Worm (Caenorhabditis elegans): ENCODE data around the gene kvs-1.

kvs-1 gene

DNA sequence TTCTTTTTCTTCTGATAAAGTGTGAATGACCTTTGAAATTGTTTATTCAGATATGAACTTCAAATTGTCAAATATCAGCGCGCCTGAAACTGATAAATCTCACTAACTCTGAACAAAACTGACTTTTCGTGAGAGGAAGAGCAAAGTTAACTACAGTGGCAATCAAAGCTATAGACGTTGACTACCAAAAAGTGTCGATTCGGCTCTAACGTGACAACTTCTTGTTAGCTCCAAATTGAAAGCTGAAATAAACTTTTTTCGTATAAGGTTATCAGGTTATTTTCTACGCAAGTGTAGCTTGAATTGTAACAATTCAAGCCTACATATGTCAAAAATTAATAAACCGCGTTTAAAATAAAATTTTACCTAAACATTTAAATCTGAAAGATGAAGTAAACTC, 19.4 kb upstream of the kvs-1 start:
- TF ChIP-seq nhr-10 (tag; optimal IDR thresholded peaks at IDR 0.05) (no peak), gmeb-1 (tag; optimal IDR thresholded peaks at IDR 0.05) (peak; percentile 34), unc-39 (tag; optimal IDR thresholded peaks at IDR 0.05) (no peak), crh-2 (tag; optimal IDR thresholded peaks at IDR 0.05) (peak; percentile 15)

DNA sequence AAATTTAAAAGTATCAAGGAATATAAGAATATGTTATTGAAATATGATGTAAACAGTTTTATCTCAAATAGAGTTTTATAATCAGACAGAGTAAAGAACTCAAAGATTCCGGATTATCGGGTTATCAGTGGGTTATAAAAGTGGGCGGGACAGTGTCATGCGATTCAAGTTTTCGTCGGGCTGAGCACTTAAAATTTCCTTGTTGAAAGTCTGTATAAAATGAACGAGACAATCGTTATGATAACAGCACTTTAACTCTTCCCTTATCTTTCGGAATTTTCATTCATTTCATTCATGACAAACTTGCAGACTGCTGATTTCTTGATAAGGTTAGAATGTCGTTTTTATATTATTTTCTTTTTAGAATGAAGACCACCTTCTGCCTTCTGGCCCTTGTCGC, 18.7 kb upstream of the kvs-1 start, which contains the start of gene spp-14:
TSS of gene spp-14 (plus strand) at position 365 of the 400 bp plus-strand sequence.
- TF ChIP-seq ceh-16 (tag; optimal IDR thresholded peaks at IDR 0.05) (no peak), crh-2 (tag; optimal IDR thresholded peaks at IDR 0.05) (peak; percentile 35), ama-1 (optimal IDR thresholded peaks at IDR 0.05) (no peak), gmeb-1 (tag; optimal IDR thresholded peaks at IDR 0.05) (peak; percentile 49), sma-3 (GFP tag; optimal IDR thresholded peaks at IDR 0.05) (peak; percentile 54), sma-9 (GFP tag; optimal IDR thresholded peaks at IDR 0.05) (peak; percentile 76), sma-9 (tag; optimal IDR thresholded peaks at IDR 0.05) (no peak), F13H6.1 (tag; optimal IDR thresholded peaks at IDR 0.05) (peak; percentile 58), fos-1 (tag; optimal IDR thresholded peaks at IDR 0.05) (peak; percentile 78)

DNA sequence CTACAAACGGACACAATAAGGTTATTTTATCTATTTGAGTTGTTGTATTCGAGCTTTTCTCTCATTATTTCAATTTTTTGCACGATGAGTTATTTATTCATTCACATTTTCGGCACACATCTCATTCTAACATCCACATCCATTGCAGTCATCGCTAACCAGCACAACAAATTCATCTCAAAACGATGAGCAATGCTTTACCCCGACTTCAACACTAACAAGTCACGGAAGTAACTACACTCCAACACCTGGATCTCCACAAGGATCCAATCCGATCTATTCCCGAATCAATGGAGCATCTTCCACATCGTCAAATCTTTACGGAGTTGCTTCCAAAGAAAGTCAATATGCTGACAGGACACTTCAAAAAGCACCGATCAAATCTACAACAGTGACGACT, 17.2 kb upstream of the kvs-1 start:
- no peak for TF ChIP-seq nhr-23 (tag; optimal IDR thresholded peaks at IDR 0.05)
- no peak for TF ChIP-seq nhr-237 (tag; optimal IDR thresholded peaks at IDR 0.05)
- no peak for TF ChIP-seq sem-4 (tag; optimal IDR thresholded peaks at IDR 0.05)
- TF ChIP-seq nhr-77 (tag; optimal IDR thresholded peaks at IDR 0.05): no peak
- TF ChIP-seq ztf-4 (tag; optimal IDR thresholded peaks at IDR 0.05): no peak
- no peak for TF ChIP-seq nhr-10 (tag; optimal IDR thresholded peaks at IDR 0.05)
- no peak for TF ChIP-seq F13H6.1 (tag; optimal IDR thresholded peaks at IDR 0.05)
- no peak for TF ChIP-seq ceh-16 (tag; optimal IDR thresholded peaks at IDR 0.05)
- TF ChIP-seq unc-39 (tag; optimal IDR thresholded peaks at IDR 0.05): no peak
- no peak for TF ChIP-seq elt-1 (tag; optimal IDR thresholded peaks at IDR 0.05)

DNA sequence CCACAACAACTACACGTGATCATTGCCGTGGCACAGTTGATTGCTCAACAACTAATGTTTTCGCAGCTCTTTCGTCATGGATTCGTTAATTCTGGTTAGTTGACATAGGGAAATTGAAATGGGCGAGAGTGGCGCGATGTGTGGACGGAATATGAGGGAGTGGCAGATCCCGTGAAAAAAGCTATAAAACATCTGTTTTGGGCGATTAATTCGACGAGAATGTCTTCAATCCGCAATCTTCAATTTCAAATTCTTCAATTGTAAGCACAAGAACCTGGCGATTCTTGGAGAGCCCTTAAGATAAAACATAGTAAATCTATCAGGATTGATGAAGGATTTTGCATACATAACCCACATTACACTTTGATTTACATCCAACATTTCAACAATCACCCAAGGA, 13.6 kb upstream of the kvs-1 start:
- TF ChIP-seq nhr-77 (tag; optimal IDR thresholded peaks at IDR 0.05) (no peak), nhr-237 (tag; optimal IDR thresholded peaks at IDR 0.05) (no peak), elt-1 (tag; optimal IDR thresholded peaks at IDR 0.05) (no peak), nhr-25 (tag; optimal IDR thresholded peaks at IDR 0.05) (no peak), F13H6.1 (tag; optimal IDR thresholded peaks at IDR 0.05) (no peak), ztf-4 (tag; optimal IDR thresholded peaks at IDR 0.05) (no peak), R02D3.7 (tag; optimal IDR thresholded peaks at IDR 0.05) (no peak), crh-2 (tag; optimal IDR thresholded peaks at IDR 0.05) (no peak), gmeb-1 (tag; optimal IDR thresholded peaks at IDR 0.05) (no peak), lin-13 (GFP tag; optimal IDR thresholded peaks at IDR 0.05) (no peak), sma-3 (GFP tag; optimal IDR thresholded peaks at IDR 0.05) (no peak), ztf-11 (tag; optimal IDR thresholded peaks at IDR 0.05) (no peak)

DNA sequence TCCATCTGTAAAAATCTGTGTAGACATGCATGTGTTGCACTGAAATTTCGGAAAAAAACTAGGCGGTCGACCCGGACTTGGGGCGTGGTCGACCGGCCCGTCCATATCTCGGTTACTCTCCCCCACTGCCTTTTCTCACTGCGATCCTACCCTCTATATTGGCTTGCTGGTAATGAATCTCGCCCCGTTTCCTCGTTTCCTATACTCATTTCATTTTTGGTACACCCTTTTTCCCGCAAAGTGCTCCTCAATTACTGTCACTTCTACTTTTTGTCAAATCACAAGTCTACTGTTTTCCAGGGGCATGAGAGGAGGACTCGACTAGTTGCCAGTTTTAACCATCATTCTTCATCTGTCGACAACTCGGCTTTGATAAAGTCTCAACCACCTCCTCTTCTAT, 12.0 kb upstream of the kvs-1 start, which contains the start of gene K09F5.6:
TSS of gene K09F5.6 (plus strand) at position 301 of the 400 bp plus-strand sequence.
- TF ChIP-seq Y55F3AM.14 (GFP tag; optimal IDR thresholded peaks at IDR 0.05): no peak
- TF ChIP-seq peb-1 (tag; optimal IDR thresholded peaks at IDR 0.05): no peak
- no peak for TF ChIP-seq F13H6.1 (tag; optimal IDR thresholded peaks at IDR 0.05)
- TF ChIP-seq nhr-21 (tag; optimal IDR thresholded peaks at IDR 0.05): no peak
- no peak for TF ChIP-seq snpc-4 (tag; optimal IDR thresholded peaks at IDR 0.05)
- TF ChIP-seq lsy-2 (tag; optimal IDR thresholded peaks at IDR 0.05): no peak
- TF ChIP-seq blmp-1 (tag; optimal IDR thresholded peaks at IDR 0.05; ENCODE audit: insufficient read depth): no peak
- TF ChIP-seq sma-9 (GFP tag; optimal IDR thresholded peaks at IDR 0.05): no peak
- no peak for TF ChIP-seq sma-9 (tag; optimal IDR thresholded peaks at IDR 0.05)
- no peak for TF ChIP-seq nhr-77 (tag; optimal IDR thresholded peaks at IDR 0.05)
- TF ChIP-seq unc-55 (GFP tag; optimal IDR thresholded peaks at IDR 0.05): no peak
- no peak for TF ChIP-seq C34F6.9 (tag; optimal IDR thresholded peaks at IDR 0.05)
- TF ChIP-seq lin-39 (tag; optimal IDR thresholded peaks at IDR 0.05): no peak
- no peak for TF ChIP-seq dmd-4 (tag; optimal IDR thresholded peaks at IDR 0.05)
- no peak for TF ChIP-seq nhr-12 (tag; optimal IDR thresholded peaks at IDR 0.05)
- TF ChIP-seq ZK546.5 (tag; optimal IDR thresholded peaks at IDR 0.05): no peak
- no peak for TF ChIP-seq ceh-82 (tag; optimal IDR thresholded peaks at IDR 0.05)
- no peak for TF ChIP-seq nhr-25 (tag; optimal IDR thresholded peaks at IDR 0.05)
- no peak for TF ChIP-seq ceh-16 (tag; optimal IDR thresholded peaks at IDR 0.05)
